Fruit fly (Drosophila melanogaster) whole organism, prepupa: ENCODE data around the gene Gr22f.
A peak's percentile ranks its signal among the peaks of the same experiment; 100 is the strongest.

Experiments used
- Blimp-1 ChIP-seq: fragments of 200-800 bp; sonication (Bioruptor generic); optimal IDR thresholded peaks from 3 replicates; lab custom pipeline; 2017; ENCODE audit warnings: missing biosample characterization, missing genetic modification characterization, mild to moderate bottlenecking, moderate library complexity, missing genetic modification reagents
- CG11294 ChIP-seq: fragments of 200-800 bp; sonication (Bioruptor generic); IDR thresholded peaks from 2 replicates; pipeline ENCODE4 v1.3.6; 2022; ENCODE audit warnings: missing biosample characterization, missing genetic modification characterization
- CG11902 ChIP-seq: fragments of 200-800 bp; sonication (Bioruptor generic); optimal IDR thresholded peaks from 3 replicates; lab custom pipeline; 2016; ENCODE audit warnings: missing biosample characterization, missing genetic modification characterization
- CG16779 ChIP-seq: fragments of 200-800 bp; sonication (Bioruptor generic); optimal IDR thresholded peaks from 3 replicates; lab custom pipeline; 2017; ENCODE audit warnings: missing biosample characterization, mild to moderate bottlenecking, missing genetic modification characterization
- CG31627 ChIP-seq: fragments of 200-800 bp; sonication (Bioruptor generic); optimal IDR thresholded peaks from 3 replicates; lab custom pipeline; 2016; ENCODE audit warnings: missing biosample characterization, missing genetic modification characterization
- CG32006 ChIP-seq: fragments of 200-800 bp; sonication (Bioruptor generic); optimal IDR thresholded peaks from 3 replicates; lab custom pipeline; 2017; ENCODE audit warnings: missing biosample characterization, mild to moderate bottlenecking, missing genetic modification characterization
- CG34406 ChIP-seq: fragments of 200-800 bp; sonication (Bioruptor generic); optimal IDR thresholded peaks from 3 replicates; lab custom pipeline; 2016; ENCODE audit warnings: missing biosample characterization, missing genetic modification characterization
- CG4318 ChIP-seq: fragments of 200-800 bp; sonication (Bioruptor generic); optimal IDR thresholded peaks from 3 replicates; lab custom pipeline; 2017; ENCODE audit warnings: missing biosample characterization, mild to moderate bottlenecking, missing genetic modification characterization
- CG6276 ChIP-seq: fragments of 200-800 bp; sonication (Bioruptor generic); optimal IDR thresholded peaks from 2 replicates; lab custom pipeline; 2017; ENCODE audit warnings: missing biosample characterization, mild to moderate bottlenecking, missing genetic modification characterization
- CG6792 ChIP-seq: fragments of 200-800 bp; sonication (Bioruptor generic); optimal IDR thresholded peaks from 3 replicates; lab custom pipeline; 2016; ENCODE audit warnings: missing biosample characterization, missing genetic modification characterization
- CG6808 ChIP-seq: fragments of 200-800 bp; sonication (Bioruptor generic); optimal IDR thresholded peaks from 3 replicates; lab custom pipeline; 2017; ENCODE audit warnings: missing biosample characterization, missing genetic modification characterization, mild to moderate bottlenecking, moderate library complexity, missing genetic modification reagents
- CG6854 ChIP-seq: fragments of 200-800 bp; sonication (Bioruptor generic); optimal IDR thresholded peaks from 2 replicates; lab custom pipeline; 2017; ENCODE audit warnings: missing biosample characterization, mild to moderate bottlenecking, missing genetic modification characterization
- CG8119 ChIP-seq: fragments of 200-800 bp; sonication (Bioruptor generic); IDR thresholded peaks from 3 replicates; pipeline ENCODE4 v1.3.6; 2022; ENCODE audit warnings: missing biosample characterization, missing genetic modification characterization
- CG8632 ChIP-seq: fragments of 200-800 bp; sonication (Bioruptor generic); optimal IDR thresholded peaks from 3 replicates; lab custom pipeline; 2016; ENCODE audit warnings: missing biosample characterization, missing genetic modification characterization
- Eip75B ChIP-seq: fragments of 200-800 bp; sonication (Bioruptor generic); optimal IDR thresholded peaks from 3 replicates; lab custom pipeline; 2016; ENCODE audit warnings: missing biosample characterization, missing genetic modification characterization
- Eip78C ChIP-seq: fragments of 200-800 bp; sonication (Bioruptor generic); peaks from one replicate; lab custom pipeline; 2016; ENCODE audit warnings: missing biosample characterization, missing genetic modification characterization
- Ets21C ChIP-seq: fragments of 200-800 bp; sonication (Bioruptor generic); optimal IDR thresholded peaks from 3 replicates; lab custom pipeline; 2016; ENCODE audit warnings: missing biosample characterization, missing genetic modification characterization
- Hr38 ChIP-seq: sonication (Bioruptor generic); optimal IDR thresholded peaks from 2 replicates; lab custom pipeline; 2016; ENCODE audit warnings: missing biosample characterization, missing genetic modification characterization
- Hr4 ChIP-seq: fragments of 200-800 bp; sonication (Bioruptor generic); optimal IDR thresholded peaks from 3 replicates; lab custom pipeline; 2016; ENCODE audit warnings: missing biosample characterization, missing genetic modification characterization
- Lpt ChIP-seq: fragments of 200-800 bp; sonication (Bioruptor generic); optimal IDR thresholded peaks from 3 replicates; lab custom pipeline; 2016; ENCODE audit warnings: missing biosample characterization, missing genetic modification characterization
- Met ChIP-seq: fragments of 200-800 bp; sonication (Bioruptor generic); optimal IDR thresholded peaks from 3 replicates; lab custom pipeline; 2016; ENCODE audit warnings: missing biosample characterization, missing genetic modification characterization
- Smox ChIP-seq: fragments of 200-800 bp; sonication (Bioruptor generic); optimal IDR thresholded peaks from 3 replicates; lab custom pipeline; 2016; ENCODE audit warnings: missing biosample characterization, missing genetic modification characterization
- Sox102F ChIP-seq: fragments of 200-800 bp; sonication (Bioruptor generic); optimal IDR thresholded peaks from 2 replicates; lab custom pipeline; 2016; ENCODE audit warnings: missing biosample characterization, mild to moderate bottlenecking, missing genetic modification characterization
- Sox14 ChIP-seq: fragments of 200-800 bp; sonication (Bioruptor generic); optimal IDR thresholded peaks from 3 replicates; lab custom pipeline; 2016; ENCODE audit warnings: missing biosample characterization, missing genetic modification characterization
- Sox15 ChIP-seq: fragments of 200-800 bp; sonication (Bioruptor generic); optimal IDR thresholded peaks from 3 replicates; lab custom pipeline; 2016; ENCODE audit warnings: missing biosample characterization, missing genetic modification characterization
- achi ChIP-seq: fragments of 200-800 bp; sonication (Bioruptor generic); optimal IDR thresholded peaks from 3 replicates; lab custom pipeline; 2016; ENCODE audit warnings: missing biosample characterization, missing genetic modification characterization
- eg ChIP-seq: fragments of 200-800 bp; sonication (Bioruptor generic); IDR thresholded peaks from 3 replicates; pipeline ENCODE4 v1.3.6; 2022; ENCODE audit warnings: missing biosample characterization, missing genetic modification characterization
- esn ChIP-seq: fragments of 200-800 bp; sonication (Bioruptor generic); optimal IDR thresholded peaks from 2 replicates; lab custom pipeline; 2016; ENCODE audit warnings: missing biosample characterization, mild to moderate bottlenecking, missing genetic modification characterization, moderate library complexity
- fd59A ChIP-seq: fragments of 200-800 bp; sonication (Bioruptor generic); optimal IDR thresholded peaks from 2 replicates; lab custom pipeline; 2017; ENCODE audit warnings: missing biosample characterization, mild to moderate bottlenecking, missing genetic modification characterization, missing genetic modification reagents
- fkh ChIP-seq: fragments of 200-800 bp; sonication (Bioruptor generic); optimal IDR thresholded peaks from 3 replicates; lab custom pipeline; 2017; ENCODE audit warnings: missing biosample characterization, mild to moderate bottlenecking, missing genetic modification characterization, moderate library complexity
- pdm3 ChIP-seq: fragments of 200-800 bp; sonication (Bioruptor generic); optimal IDR thresholded peaks from 3 replicates; lab custom pipeline; 2016; ENCODE audit warnings: missing biosample characterization, missing genetic modification characterization
- spab ChIP-seq: fragments of 200-800 bp; sonication (Bioruptor generic); optimal IDR thresholded peaks from 2 replicates; lab custom pipeline; 2017; ENCODE audit warnings: missing biosample characterization, mild to moderate bottlenecking, missing genetic modification characterization, missing genetic modification reagents
- ss ChIP-seq, 2 experiments: fragments of 200-800 bp; sonication (Bioruptor generic); optimal IDR thresholded peaks; 2 replicates in 1 of 2; 3 replicates in 1 of 2; lab custom pipeline; 2017 to 2018; ENCODE audit warnings: mild to moderate bottlenecking in 2 of 2, missing biosample characterization in 2 of 2, missing genetic modification characterization in 2 of 2, moderate library complexity in 1 of 2
- svp ChIP-seq: fragments of 200-800 bp; sonication (Bioruptor generic); peaks from one replicate; lab custom pipeline; 2016; ENCODE audit warnings: missing biosample characterization, missing genetic modification characterization
- topi ChIP-seq: fragments of 200-800 bp; sonication (Bioruptor generic); optimal IDR thresholded peaks from 3 replicates; lab custom pipeline; 2016; ENCODE audit warnings: missing biosample characterization, missing genetic modification characterization
- vri ChIP-seq: fragments of 200-800 bp; sonication (Bioruptor generic); optimal IDR thresholded peaks from 3 replicates; lab custom pipeline; 2016; ENCODE audit warnings: missing biosample characterization, mild to moderate bottlenecking, missing genetic modification characterization

Gr22f gene

dm6 chr2L:1758853-1759252 is 2.6 kb upstream of the Gr22f start, which contains the start of gene CG17650:
TSS of gene CG17650 (minus strand) at chr2L:1759093.
- no peak for TF ChIP-seq Blimp-1 (GFP tag; lab: Kevin White, UChicago)
- TF ChIP-seq CG31627 (GFP tag; lab: Kevin White, UChicago), result no peak
- TF ChIP-seq CG6808 (GFP tag; lab: Kevin White, UChicago), result no peak
- TF ChIP-seq CG32006 (GFP tag; lab: Kevin White, UChicago), result no peak
- TF ChIP-seq Sox14 (GFP tag; lab: Kevin White, UChicago), result no peak
- TF ChIP-seq Sox15 (GFP tag; lab: Kevin White, UChicago), result no peak
- no peak for TF ChIP-seq Smox (GFP tag; lab: Kevin White, UChicago)
- no peak for TF ChIP-seq CG4318 (GFP tag; lab: Kevin White, UChicago)
- TF ChIP-seq CG6854 (GFP tag; lab: Kevin White, UChicago), result no peak
- no peak for TF ChIP-seq Hr4 (GFP tag; lab: Kevin White, UChicago)
- TF ChIP-seq Hr38 (GFP tag; lab: Kevin White, UChicago), result no peak
- no peak for TF ChIP-seq Sox102F (GFP tag; lab: Kevin White, UChicago)
- TF ChIP-seq Met (GFP tag; lab: Kevin White, UChicago), result no peak
- TF ChIP-seq eg (GFP tag; lab: Robert Waterston, UW), result no peak
- no peak for TF ChIP-seq Lpt (GFP tag; lab: Kevin White, UChicago)
- no peak for TF ChIP-seq Ets21C
- TF ChIP-seq esn (GFP tag; lab: Kevin White, UChicago), result no peak

DNA sequence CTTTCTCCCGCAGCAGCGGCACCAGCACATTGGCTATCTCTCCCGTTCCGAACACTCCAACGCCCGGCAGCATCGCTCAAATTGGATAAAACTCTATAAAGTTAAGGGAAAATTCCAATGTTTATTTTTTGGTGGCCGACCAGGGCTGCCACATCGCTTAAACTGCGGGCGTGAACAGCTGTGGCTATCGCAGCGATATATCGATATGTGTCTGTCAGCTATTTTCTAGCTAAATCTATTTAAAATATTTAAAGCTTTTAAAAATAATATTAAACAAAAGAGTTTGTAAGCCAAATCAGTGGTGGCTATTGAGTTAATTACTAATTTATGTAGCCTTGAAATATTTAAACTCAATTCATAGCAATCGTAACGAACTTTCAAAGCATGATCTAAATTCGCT is 4.3 kb downstream of the Gr22f start, which contains the start of the genes CG17712 and CG17648:
TSS of gene CG17712 (minus strand) at position 170 of the 400 bp plus-strand sequence.
TSS of gene CG17648 (plus strand) at position 356 of the 400 bp plus-strand sequence.
- TF ChIP-seq CG11294 (GFP tag; lab: Robert Waterston, UW), result no peak
- TF ChIP-seq fkh (GFP tag; lab: Kevin White, UChicago), result peak; percentile 89

- TF ChIP-seq CG6276 (GFP tag; lab: Kevin White, UChicago) (no peak), pdm3 (GFP tag; lab: Kevin White, UChicago) (no peak), Sox102F (GFP tag; lab: Kevin White, UChicago) (peak; percentile 9), CG11902 (GFP tag; lab: Kevin White, UChicago) (no peak), achi (no peak), Eip78C (GFP tag; lab: Kevin White, UChicago) (peak; percentile 65), vri (GFP tag; lab: Kevin White, UChicago) (peak; percentile 90), svp (peak; percentile 69), Eip75B (GFP tag; lab: Kevin White, UChicago) (peak; percentile 38)
Observed at dm6 chr2L:1748410-1748809, 7.8 kb downstream of the Gr22f start.

dm6 chr2L:1743800-1744199 is 12.5 kb downstream of the Gr22f start:
- TF ChIP-seq fd59A (GFP tag; lab: Kevin White, UChicago) (no peak), CG8119 (GFP tag; lab: Robert Waterston, UW) (no peak), eg (GFP tag; lab: Robert Waterston, UW) (no peak), topi (GFP tag; lab: Kevin White, UChicago) (no peak), CG6792 (GFP tag; lab: Kevin White, UChicago) (no peak), Eip78C (GFP tag; lab: Kevin White, UChicago) (no peak), Sox14 (GFP tag; lab: Kevin White, UChicago) (no peak), CG6854 (GFP tag; lab: Kevin White, UChicago) (no peak), Lpt (GFP tag; lab: Kevin White, UChicago) (no peak), CG34406 (GFP tag; lab: Kevin White, UChicago) (no peak), CG8632 (GFP tag; lab: Kevin White, UChicago) (no peak), Ets21C (no peak), CG16779 (tag; lab: Kevin White, UChicago) (no peak), CG11294 (GFP tag; lab: Robert Waterston, UW) (no peak), ss (GFP tag; optimal IDR thresholded peaks at IDR 0.05; lab: Kevin White, UChicago) (no peak), spab (GFP tag; lab: Kevin White, UChicago) (no peak), Sox102F (GFP tag; lab: Kevin White, UChicago) (no peak)
